Worm (Caenorhabditis elegans) whole organism, L4 larva: ENCODE results near the gene C49C8.8.

Source experiments
- F49E8.2 ChIP-seq: sonication (generic microtip); optimal IDR thresholded peaks from 2 replicates; lab custom pipeline; 2016; ENCODE audit warnings: missing compliant biosample characterization, mild to moderate bottlenecking, missing genetic modification characterization, borderline replicate concordance
- T20F7.1 ChIP-seq: fragments of 200-800 bp; sonication (Bioruptor generic); optimal IDR thresholded peaks from 2 replicates; lab custom pipeline; 2018; ENCODE audit warnings: mild to moderate bottlenecking, missing genetic modification characterization, missing compliant biosample characterization
- ceh-20 ChIP-seq: fragments of 200-800 bp; sonication (Bioruptor generic); IDR thresholded peaks from 2 replicates; pipeline ENCODE4 v1.3.6; 2022; ENCODE audit warnings: missing genetic modification reagents, missing genetic modification characterization, missing compliant biosample characterization
- daf-12 ChIP-seq: fragments of 150-350 bp; optimal IDR thresholded peaks from 2 replicates; lab custom pipeline; 2014; ENCODE audit warnings: missing biosample characterization, missing genetic modification reagents, missing genetic modification characterization
- dmd-8 ChIP-seq: fragments of 200-800 bp; sonication (Bioruptor generic); IDR thresholded peaks from 2 replicates; pipeline ENCODE4 v1.3.6; 2022; ENCODE audit warnings: missing genetic modification characterization, missing compliant biosample characterization
- dmd-9 ChIP-seq: fragments of 200-800 bp; sonication (Bioruptor generic); IDR thresholded peaks from 2 replicates; pipeline ENCODE4 v1.3.6; 2022; ENCODE audit warnings: missing genetic modification reagents, missing genetic modification characterization, missing compliant biosample characterization
- dpl-1 ChIP-seq: fragments of 150-350 bp; optimal IDR thresholded peaks from 2 replicates; lab custom pipeline; 2014; ENCODE audit warnings: missing biosample characterization, missing genetic modification reagents, missing genetic modification characterization
- duxl-1 ChIP-seq: sonication (generic microtip); optimal IDR thresholded peaks from 2 replicates; lab custom pipeline; 2016; ENCODE audit warnings: mild to moderate bottlenecking, missing genetic modification characterization, moderate library complexity, missing compliant biosample characterization; ENCODE audit not compliant: poor library complexity
- lin-38 ChIP-seq: fragments of 200-800 bp; sonication (Bioruptor generic); IDR thresholded peaks from 2 replicates; pipeline ENCODE4 v1.3.6; 2022; ENCODE audit warnings: missing genetic modification reagents, missing genetic modification characterization, missing compliant biosample characterization
- lsy-2 ChIP-seq, 2 experiments: fragments of 150-350 bp in 1 of 2; sonication (generic microtip) in 1 of 2; optimal IDR thresholded peaks; 2 replicates each; lab custom pipeline; 2014 to 2017; ENCODE audit warnings: missing biosample characterization in 2 of 2, missing genetic modification characterization in 2 of 2
- madf-9 ChIP-seq: fragments of 200-800 bp; sonication (Bioruptor generic); conservative IDR thresholded peaks from 2 replicates; pipeline ENCODE4 v1.3.6; 2022; ENCODE audit warnings: missing genetic modification reagents, missing genetic modification characterization, missing compliant biosample characterization
- mdl-1 ChIP-seq, 2 experiments: fragments of 150-350 bp in 1 of 2; sonication (generic microtip) in 1 of 2; optimal IDR thresholded peaks; 2 replicates each; lab custom pipeline; 2014 to 2017; ENCODE audit warnings: missing biosample characterization in 2 of 2, missing genetic modification characterization in 2 of 2
- mep-1 ChIP-seq: fragments of 150-350 bp; sonication (generic microtip); optimal IDR thresholded peaks from 3 replicates; lab custom pipeline; 2014; ENCODE audit warnings: missing biosample characterization, missing genetic modification characterization
- nhr-11 ChIP-seq: fragments of 150-350 bp; optimal IDR thresholded peaks from 2 replicates; lab custom pipeline; 2014; ENCODE audit warnings: missing biosample characterization, missing genetic modification characterization
- nhr-25 ChIP-seq: sonication (generic microtip); optimal IDR thresholded peaks from 2 replicates; lab custom pipeline; 2017; ENCODE audit warnings: missing genetic modification characterization, mild to moderate bottlenecking, missing compliant biosample characterization, antibody characterized with exemption, moderate library complexity, borderline replicate concordance; ENCODE audit not compliant: insufficient read depth
- php-3 ChIP-seq: fragments of 200-800 bp; sonication (Bioruptor generic); IDR thresholded peaks from 2 replicates; pipeline ENCODE4 v1.3.6; 2022; ENCODE audit warnings: missing genetic modification reagents, missing genetic modification characterization, missing compliant biosample characterization
- tag-97 ChIP-seq: fragments of 200-800 bp; sonication (Bioruptor generic); IDR thresholded peaks from 2 replicates; pipeline ENCODE4 v1.3.6; 2022; ENCODE audit warnings: missing genetic modification characterization, missing compliant biosample characterization
- unc-62 ChIP-seq, 3 experiments: fragments of 150-350 bp in 1 of 3; sonication (generic microtip); optimal IDR thresholded peaks in 2 of 3; peaks in 1 of 3; 1 replicate in 1 of 3; 2 replicates in 2 of 3; lab custom pipeline; 2014 to 2017; ENCODE audit warnings: missing biosample characterization in 3 of 3, missing genetic modification characterization in 3 of 3, missing genetic modification reagents in 3 of 3, missing genotype in 1 of 3
- zfp-2 ChIP-seq: sonication (generic microtip); optimal IDR thresholded peaks from 2 replicates; lab custom pipeline; 2016; ENCODE audit warnings: mild to moderate bottlenecking, missing genetic modification characterization, missing compliant biosample characterization

Gene C49C8.8

ce11 chrIV:8687605-8688191 lies 35.8 kb downstream of the C49C8.8 start, which contains the start of gene snrp-3 (continued):
- TF ChIP-seq zfp-2 (tag; lab: Kevin White, UChicago) (peak; percentile 3), ceh-20 (GFP tag; lab: Robert Waterston, UW) (no peak)

- no peak for TF ChIP-seq nhr-25 (tag; lab: Kevin White, UChicago)
- no peak for TF ChIP-seq php-3
- TF ChIP-seq F49E8.2 (tag; lab: Kevin White, UChicago), result no peak
- no peak for TF ChIP-seq dmd-8
- no peak for TF ChIP-seq duxl-1
- peak; percentile 58 for TF ChIP-seq dpl-1
- peak in 1 of 2 experiments; percentile 28 for TF ChIP-seq lsy-2 (tag; optimal IDR thresholded peaks at IDR 0.05; lab: Kevin White, UChicago)
- no peak for TF ChIP-seq lin-38
- TF ChIP-seq tag-97 (GFP tag; lab: Robert Waterston, UW), result no peak
- peak; percentile 59 for TF ChIP-seq T20F7.1 (GFP tag; lab: Kevin White, UChicago)
- TF ChIP-seq mdl-1 (tag; optimal IDR thresholded peaks at IDR 0.05; lab: Kevin White, UChicago), result no peak
- TF ChIP-seq, all 104 proteins: peak for 3
Measured at ce11 chrIV:8691486-8691885, 39.6 kb downstream of the C49C8.8 start, which contains the start of the genes hst-1 and ints-6. Gene hst-1 (minus strand): TSS chrIV:8691513. Gene ints-6 (plus strand): TSS chrIV:8691745.

- TF ChIP-seq unc-62 (GFP tag; optimal IDR thresholded peaks at IDR 0.05 in 1 of 2; lab: Kevin White, UChicago) (peak in 1 of 2 experiments; percentile 21), unc-62 (tag; optimal IDR thresholded peaks at IDR 0.05; lab: Kevin White, UChicago) (no peak), nhr-11 (peak; percentile 15), dmd-9 (GFP tag; lab: Robert Waterston, UW) (no peak), madf-9 (GFP tag; lab: Robert Waterston, UW) (no peak), mep-1 (no peak), daf-12 (tag; lab: Kevin White, UChicago) (no peak)
Measured at ce11 chrIV:8697436-8697835, 45.5 kb downstream of the C49C8.8 start, which contains the start of gene ttll-11. Gene ttll-11 (plus strand): TSS chrIV:8697736.
